Fruit fly (Drosophila melanogaster) Kc167 (cell line): ENCODE results near the gene CG15739.

Experiments used
- Myc ChIP-seq: fragments of >200 bp; optimal IDR thresholded peaks from 2 replicates; lab custom pipeline; 2017; ENCODE audit warnings: missing external identifiers
- Sin3A ChIP-seq: fragments of >200 bp; optimal IDR thresholded peaks from 2 replicates; lab custom pipeline; 2018; ENCODE audit warnings: missing external identifiers
- h ChIP-seq: fragments of >200 bp; optimal IDR thresholded peaks from 3 replicates; lab custom pipeline; 2018; ENCODE audit warnings: missing external identifiers
- insv ChIP-seq: fragments of >200 bp; optimal IDR thresholded peaks from 3 replicates; lab custom pipeline; 2018; ENCODE audit warnings: missing external identifiers
- psq ChIP-seq: fragments of >200 bp; optimal IDR thresholded peaks from 2 replicates; lab custom pipeline; 2017; ENCODE audit warnings: missing external identifiers
- ttk ChIP-seq: sonication (Bioruptor generic); optimal IDR thresholded peaks from 2 replicates; lab custom pipeline; 2017; ENCODE audit warnings: missing external identifiers

CG15739 gene

dm6 chrX:11885356-11885755 lies 12.2 kb downstream of the CG15739 start:
- no peak for TF ChIP-seq h (lab: Kevin White, UChicago)
- TF ChIP-seq psq, result no peak
- TF ChIP-seq insv (lab: Kevin White, UChicago), result no peak
- TF ChIP-seq ttk (lab: Kevin White, UChicago), result no peak
- no peak for TF ChIP-seq Myc (lab: Kevin White, UChicago)

- TF ChIP-seq Myc (lab: Kevin White, UChicago), result no peak
- TF ChIP-seq insv (lab: Kevin White, UChicago), result no peak
- TF ChIP-seq psq, result no peak
- no peak for TF ChIP-seq ttk (lab: Kevin White, UChicago)
- TF ChIP-seq Sin3A (lab: Kevin White, UChicago), result no peak
- TF ChIP-seq h (lab: Kevin White, UChicago), result no peak
Measured at dm6 chrX:11886976-11887375, 13.9 kb downstream of the CG15739 start, which contains the start of the genes CG10353 and SelG. Gene CG10353, minus strand, starts transcription at chrX:11887162. Gene SelG, plus strand, starts transcription at chrX:11887284.

dm6 chrX:11888142-11888541 lies 15.0 kb downstream of the CG15739 start, which contains the start of gene CG1840:
Gene CG1840, plus strand, starts transcription at chrX:11888352.
- TF ChIP-seq ttk (lab: Kevin White, UChicago) (no peak), insv (lab: Kevin White, UChicago) (no peak), Sin3A (lab: Kevin White, UChicago) (no peak)

DNA sequence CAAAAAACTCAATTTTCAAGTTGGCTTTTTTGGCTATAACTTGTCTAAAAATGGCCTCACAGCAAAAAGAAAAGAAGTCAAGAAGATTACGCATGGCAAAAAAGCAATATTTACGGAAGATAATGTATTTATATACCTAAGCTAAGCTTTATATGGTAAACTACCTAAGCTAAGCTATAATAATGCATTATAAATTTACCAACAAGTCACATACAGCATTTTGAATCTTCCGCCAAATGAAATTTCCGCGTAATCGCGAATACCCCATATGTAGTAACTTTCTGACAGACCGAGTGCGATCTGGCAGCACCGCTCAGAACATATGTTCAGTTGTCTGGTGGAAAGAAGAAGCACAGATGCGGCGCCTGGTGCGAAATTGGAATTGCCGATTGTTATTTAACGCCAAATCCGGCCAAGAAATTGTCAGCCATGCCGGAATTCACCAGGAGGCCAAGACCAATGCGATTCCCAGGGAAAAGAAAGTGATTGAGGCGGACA lies 18.6 kb downstream of the CG15739 start, which contains the start of gene sicily:
Gene sicily (plus strand): TSS at position 51 of the 498 bp plus-strand sequence.
- no peak for TF ChIP-seq Sin3A (lab: Kevin White, UChicago)
- no peak for TF ChIP-seq h (lab: Kevin White, UChicago)
- TF ChIP-seq insv (lab: Kevin White, UChicago), result no peak
- TF ChIP-seq psq, result no peak
- no peak for TF ChIP-seq ttk (lab: Kevin White, UChicago)
- TF ChIP-seq Myc (lab: Kevin White, UChicago), result no peak

DNA sequence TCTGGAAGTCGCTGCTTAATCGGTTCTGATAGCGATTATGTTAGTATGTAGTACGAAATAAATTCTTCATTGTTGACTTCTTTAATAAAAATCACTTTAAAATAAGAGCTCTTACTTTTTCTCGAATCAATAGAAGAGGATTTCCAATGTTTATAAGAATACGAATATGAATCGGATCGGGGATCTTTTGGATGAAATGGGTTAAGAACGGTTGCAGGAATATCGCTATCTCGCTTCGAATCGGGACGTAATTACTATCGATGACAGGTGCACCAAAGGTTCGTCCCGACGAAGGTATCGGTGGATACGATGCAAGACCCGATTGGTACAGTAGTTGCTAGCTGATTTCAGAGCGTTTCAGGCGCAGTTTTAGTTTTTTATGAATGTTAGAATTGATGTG lies 20.5 kb downstream of the CG15739 start, which contains the start of gene wisp:
Gene wisp (plus strand): TSS at position 301 of the 400 bp plus-strand sequence.
- TF ChIP-seq Sin3A (lab: Kevin White, UChicago) (no peak), insv (lab: Kevin White, UChicago) (no peak), Myc (lab: Kevin White, UChicago) (no peak), psq (no peak), ttk (lab: Kevin White, UChicago) (no peak), h (lab: Kevin White, UChicago) (no peak)

dm6 chrX:11894198-11894597 lies 21.1 kb downstream of the CG15739 start:
- no peak for TF ChIP-seq psq
- TF ChIP-seq ttk (lab: Kevin White, UChicago), result no peak
- TF ChIP-seq Sin3A (lab: Kevin White, UChicago), result no peak
- TF ChIP-seq insv (lab: Kevin White, UChicago), result no peak
- no peak for TF ChIP-seq Myc (lab: Kevin White, UChicago)

DNA sequence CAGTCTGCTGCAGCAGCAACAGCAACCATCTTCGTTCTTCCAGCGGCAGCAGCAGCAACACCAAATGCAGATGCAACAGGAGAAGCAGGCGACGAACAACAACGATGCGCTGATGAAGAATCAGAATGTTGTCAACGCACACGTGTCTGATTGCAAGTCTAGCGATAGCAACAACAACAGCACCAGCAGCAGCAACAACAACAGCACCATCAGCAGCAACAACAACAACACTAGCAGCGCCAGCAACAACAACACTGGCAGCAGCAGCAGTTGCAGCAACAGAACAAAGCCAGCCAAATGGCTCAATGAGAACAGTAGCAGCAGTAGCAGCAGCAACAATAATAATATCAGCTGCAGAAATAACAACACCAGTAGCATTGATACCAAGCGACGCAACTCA lies 22.0 kb downstream of the CG15739 start:
- no peak for TF ChIP-seq Sin3A (lab: Kevin White, UChicago)
- no peak for TF ChIP-seq Myc (lab: Kevin White, UChicago)
- no peak for TF ChIP-seq psq
- no peak for TF ChIP-seq h (lab: Kevin White, UChicago)
- no peak for TF ChIP-seq insv (lab: Kevin White, UChicago)

DNA sequence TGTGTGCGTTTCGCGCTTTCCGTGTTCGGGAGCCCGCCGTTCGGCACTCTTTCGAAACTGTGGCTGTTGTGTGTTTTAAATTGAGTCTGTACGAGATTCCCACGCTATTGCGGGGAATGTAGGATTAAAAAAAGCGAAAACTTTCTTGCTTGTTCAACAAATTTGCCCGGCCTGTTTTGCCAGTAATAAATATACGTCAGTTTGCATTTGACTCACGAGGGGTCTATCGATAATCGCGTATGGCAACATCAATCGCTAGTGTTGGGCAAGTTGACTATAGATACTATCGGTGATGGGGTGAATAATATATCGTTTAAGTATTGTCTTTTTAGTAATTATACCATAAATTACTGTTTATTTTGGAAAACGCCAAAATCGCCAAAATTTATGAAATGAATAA lies 32.0 kb downstream of the CG15739 start, which contains the start of gene Upf1:
Gene Upf1 (minus strand): TSS at position 228 of the 400 bp plus-strand sequence.
- no peak for TF ChIP-seq Myc (lab: Kevin White, UChicago)
- no peak for TF ChIP-seq Sin3A (lab: Kevin White, UChicago)
- no peak for TF ChIP-seq h (lab: Kevin White, UChicago)
- TF ChIP-seq psq, result no peak
- no peak for TF ChIP-seq insv (lab: Kevin White, UChicago)
- TF ChIP-seq ttk (lab: Kevin White, UChicago), result no peak

dm6 chrX:11906818-11907281 lies 33.7 kb downstream of the CG15739 start, which contains the start of gene CG43156:
Gene CG43156, minus strand, starts transcription at chrX:11906868.
- TF ChIP-seq insv (lab: Kevin White, UChicago) (no peak), Sin3A (lab: Kevin White, UChicago) (no peak), Myc (lab: Kevin White, UChicago) (no peak), psq (no peak), ttk (lab: Kevin White, UChicago) (no peak), h (lab: Kevin White, UChicago) (no peak)

dm6 chrX:11913581-11913980 lies 40.5 kb downstream of the CG15739 start:
- no peak for TF ChIP-seq Sin3A (lab: Kevin White, UChicago)
- TF ChIP-seq psq, result no peak
- no peak for TF ChIP-seq h (lab: Kevin White, UChicago)
- no peak for TF ChIP-seq Myc (lab: Kevin White, UChicago)
- TF ChIP-seq ttk (lab: Kevin White, UChicago), result no peak
- no peak for TF ChIP-seq insv (lab: Kevin White, UChicago)

dm6 chrX:11915154-11915593 lies 42.1 kb downstream of the CG15739 start:
- no peak for TF ChIP-seq Sin3A (lab: Kevin White, UChicago)

- TF ChIP-seq Sin3A (lab: Kevin White, UChicago), result no peak
- TF ChIP-seq insv (lab: Kevin White, UChicago), result no peak
- TF ChIP-seq Myc (lab: Kevin White, UChicago), result no peak
- TF ChIP-seq h (lab: Kevin White, UChicago), result no peak
- no peak for TF ChIP-seq psq
- no peak for TF ChIP-seq ttk (lab: Kevin White, UChicago)
Measured at dm6 chrX:11917056-11917633, 44.0 kb downstream of the CG15739 start, which contains the start of gene pot. Gene pot, minus strand, starts transcription at chrX:11917260.
